Worm (Caenorhabditis elegans) whole organism, L4/young adult: Measurements from ENCODE around the gene cdh-7.

Experiments
- dao-5 ChIP-seq: sonication (generic microtip); optimal IDR thresholded peaks from 2 replicates; lab custom pipeline; 2016; ENCODE audit warnings: missing genotype, missing genetic modification characterization, moderate library complexity, missing compliant biosample characterization
- him-1 ChIP-seq: sonication (generic microtip); optimal IDR thresholded peaks from 2 replicates; lab custom pipeline; 2016; ENCODE audit warnings: missing genotype, missing genetic modification reagents, missing genetic modification characterization, missing compliant biosample characterization

- TF ChIP-seq him-1, result no peak
- TF ChIP-seq dao-5 (tag; lab: Kevin White, UChicago), result no peak
Measured at ce11 chrII:14812231-14812630, 30.8 kb upstream of the cdh-7 start, which contains the start of gene osta-3.
